Fruit fly (Drosophila melanogaster) whole organism, prepupa: ENCODE measurements around the gene alt.
A peak's percentile ranks its signal among the peaks of the same experiment; 100 is the strongest.

Experiments used
- Blimp-1 ChIP-seq: fragments of 200-800 bp; sonication (Bioruptor generic); optimal IDR thresholded peaks from 3 replicates; lab custom pipeline; 2017; ENCODE audit warnings: missing biosample characterization, missing genetic modification characterization, mild to moderate bottlenecking, moderate library complexity, missing genetic modification reagents
- CG10631 ChIP-seq: fragments of 200-800 bp; sonication (Bioruptor generic); optimal IDR thresholded peaks from 2 replicates; lab custom pipeline; 2016; ENCODE audit warnings: missing biosample characterization, missing genetic modification characterization
- CG11294 ChIP-seq: fragments of 200-800 bp; sonication (Bioruptor generic); IDR thresholded peaks from 2 replicates; pipeline ENCODE4 v1.3.6; 2022; ENCODE audit warnings: missing biosample characterization, missing genetic modification characterization
- CG15336 ChIP-seq: fragments of 200-800 bp; sonication (Bioruptor generic); IDR thresholded peaks from 2 replicates; pipeline ENCODE4 v1.3.6; 2022; ENCODE audit warnings: missing biosample characterization, missing genetic modification characterization
- CG16779 ChIP-seq: fragments of 200-800 bp; sonication (Bioruptor generic); optimal IDR thresholded peaks from 3 replicates; lab custom pipeline; 2017; ENCODE audit warnings: missing biosample characterization, mild to moderate bottlenecking, missing genetic modification characterization
- CG3032 ChIP-seq: fragments of 200-800 bp; optimal IDR thresholded peaks from 2 replicates; lab custom pipeline; 2019; ENCODE audit warnings: missing biosample characterization, mild to moderate bottlenecking, missing genetic modification characterization, moderate library complexity
- CG32006 ChIP-seq: fragments of 200-800 bp; sonication (Bioruptor generic); optimal IDR thresholded peaks from 3 replicates; lab custom pipeline; 2017; ENCODE audit warnings: missing biosample characterization, mild to moderate bottlenecking, missing genetic modification characterization
- CG34406 ChIP-seq: fragments of 200-800 bp; sonication (Bioruptor generic); optimal IDR thresholded peaks from 3 replicates; lab custom pipeline; 2016; ENCODE audit warnings: missing biosample characterization, missing genetic modification characterization
- CG3919 ChIP-seq: fragments of 200-800 bp; sonication (Bioruptor generic); optimal IDR thresholded peaks from 3 replicates; lab custom pipeline; 2016; ENCODE audit warnings: missing biosample characterization, missing genetic modification characterization
- CG4318 ChIP-seq: fragments of 200-800 bp; sonication (Bioruptor generic); optimal IDR thresholded peaks from 3 replicates; lab custom pipeline; 2017; ENCODE audit warnings: missing biosample characterization, mild to moderate bottlenecking, missing genetic modification characterization
- CG6163 ChIP-seq: fragments of 200-800 bp; sonication (Bioruptor generic); IDR thresholded peaks from 3 replicates; pipeline ENCODE4 v1.3.6; 2022; ENCODE audit warnings: missing biosample characterization, missing genetic modification characterization
- CG6276 ChIP-seq: fragments of 200-800 bp; sonication (Bioruptor generic); optimal IDR thresholded peaks from 2 replicates; lab custom pipeline; 2017; ENCODE audit warnings: missing biosample characterization, mild to moderate bottlenecking, missing genetic modification characterization
- CG6808 ChIP-seq: fragments of 200-800 bp; sonication (Bioruptor generic); optimal IDR thresholded peaks from 3 replicates; lab custom pipeline; 2017; ENCODE audit warnings: missing biosample characterization, missing genetic modification characterization, mild to moderate bottlenecking, moderate library complexity, missing genetic modification reagents
- CG6854 ChIP-seq: fragments of 200-800 bp; sonication (Bioruptor generic); optimal IDR thresholded peaks from 2 replicates; lab custom pipeline; 2017; ENCODE audit warnings: missing biosample characterization, mild to moderate bottlenecking, missing genetic modification characterization
- CG7368 ChIP-seq: fragments of 200-800 bp; sonication (Bioruptor generic); optimal IDR thresholded peaks from 3 replicates; lab custom pipeline; 2016; ENCODE audit warnings: missing biosample characterization, missing genetic modification characterization
- CG8119 ChIP-seq: fragments of 200-800 bp; sonication (Bioruptor generic); IDR thresholded peaks from 3 replicates; pipeline ENCODE4 v1.3.6; 2022; ENCODE audit warnings: missing biosample characterization, missing genetic modification characterization
- CG8319 ChIP-seq: fragments of 200-800 bp; sonication (Bioruptor generic); optimal IDR thresholded peaks from 3 replicates; lab custom pipeline; 2016; ENCODE audit warnings: missing biosample characterization, missing genetic modification characterization
- CG8632 ChIP-seq: fragments of 200-800 bp; sonication (Bioruptor generic); optimal IDR thresholded peaks from 3 replicates; lab custom pipeline; 2016; ENCODE audit warnings: missing biosample characterization, missing genetic modification characterization
- Eip75B ChIP-seq: fragments of 200-800 bp; sonication (Bioruptor generic); optimal IDR thresholded peaks from 3 replicates; lab custom pipeline; 2016; ENCODE audit warnings: missing biosample characterization, missing genetic modification characterization
- Eip78C ChIP-seq: fragments of 200-800 bp; sonication (Bioruptor generic); peaks from one replicate; lab custom pipeline; 2016; ENCODE audit warnings: missing biosample characterization, missing genetic modification characterization
- Eip93F ChIP-seq: fragments of 200-800 bp; sonication (Bioruptor generic); optimal IDR thresholded peaks from 2 replicates; lab custom pipeline; 2016; ENCODE audit warnings: missing biosample characterization, mild to moderate bottlenecking, missing genetic modification characterization
- Ets21C ChIP-seq: fragments of 200-800 bp; sonication (Bioruptor generic); optimal IDR thresholded peaks from 3 replicates; lab custom pipeline; 2016; ENCODE audit warnings: missing biosample characterization, missing genetic modification characterization
- Hr38 ChIP-seq: sonication (Bioruptor generic); optimal IDR thresholded peaks from 2 replicates; lab custom pipeline; 2016; ENCODE audit warnings: missing biosample characterization, missing genetic modification characterization
- Hr39 ChIP-seq: fragments of 200-800 bp; sonication (Bioruptor generic); optimal IDR thresholded peaks from 2 replicates; lab custom pipeline; 2016; ENCODE audit warnings: missing biosample characterization, missing genetic modification characterization
- Hr4 ChIP-seq: fragments of 200-800 bp; sonication (Bioruptor generic); optimal IDR thresholded peaks from 3 replicates; lab custom pipeline; 2016; ENCODE audit warnings: missing biosample characterization, missing genetic modification characterization
- Lpt ChIP-seq: fragments of 200-800 bp; sonication (Bioruptor generic); optimal IDR thresholded peaks from 3 replicates; lab custom pipeline; 2016; ENCODE audit warnings: missing biosample characterization, missing genetic modification characterization
- Met ChIP-seq: fragments of 200-800 bp; sonication (Bioruptor generic); optimal IDR thresholded peaks from 3 replicates; lab custom pipeline; 2016; ENCODE audit warnings: missing biosample characterization, missing genetic modification characterization
- Smox ChIP-seq: fragments of 200-800 bp; sonication (Bioruptor generic); optimal IDR thresholded peaks from 3 replicates; lab custom pipeline; 2016; ENCODE audit warnings: missing biosample characterization, missing genetic modification characterization
- Sox102F ChIP-seq: fragments of 200-800 bp; sonication (Bioruptor generic); optimal IDR thresholded peaks from 2 replicates; lab custom pipeline; 2016; ENCODE audit warnings: missing biosample characterization, mild to moderate bottlenecking, missing genetic modification characterization
- Sox14 ChIP-seq: fragments of 200-800 bp; sonication (Bioruptor generic); optimal IDR thresholded peaks from 3 replicates; lab custom pipeline; 2016; ENCODE audit warnings: missing biosample characterization, missing genetic modification characterization
- Sox15 ChIP-seq: fragments of 200-800 bp; sonication (Bioruptor generic); optimal IDR thresholded peaks from 3 replicates; lab custom pipeline; 2016; ENCODE audit warnings: missing biosample characterization, missing genetic modification characterization
- achi ChIP-seq: fragments of 200-800 bp; sonication (Bioruptor generic); optimal IDR thresholded peaks from 3 replicates; lab custom pipeline; 2016; ENCODE audit warnings: missing biosample characterization, missing genetic modification characterization
- cyc ChIP-seq: fragments of 200-800 bp; sonication (Bioruptor generic); optimal IDR thresholded peaks from 3 replicates; lab custom pipeline; 2016; ENCODE audit warnings: missing biosample characterization, missing genetic modification characterization
- dac ChIP-seq: fragments of 200-800 bp; sonication (Bioruptor generic); optimal IDR thresholded peaks from 2 replicates; lab custom pipeline; 2017; ENCODE audit warnings: missing biosample characterization, mild to moderate bottlenecking, missing genetic modification characterization
- eg ChIP-seq: fragments of 200-800 bp; sonication (Bioruptor generic); IDR thresholded peaks from 3 replicates; pipeline ENCODE4 v1.3.6; 2022; ENCODE audit warnings: missing biosample characterization, missing genetic modification characterization
- esn ChIP-seq: fragments of 200-800 bp; sonication (Bioruptor generic); optimal IDR thresholded peaks from 2 replicates; lab custom pipeline; 2016; ENCODE audit warnings: missing biosample characterization, mild to moderate bottlenecking, missing genetic modification characterization, moderate library complexity
- fd59A ChIP-seq: fragments of 200-800 bp; sonication (Bioruptor generic); optimal IDR thresholded peaks from 2 replicates; lab custom pipeline; 2017; ENCODE audit warnings: missing biosample characterization, mild to moderate bottlenecking, missing genetic modification characterization, missing genetic modification reagents
- fd85E ChIP-seq: fragments of 200-800 bp; sonication (Bioruptor generic); optimal IDR thresholded peaks from 3 replicates; lab custom pipeline; 2016; ENCODE audit warnings: missing biosample characterization, missing genetic modification characterization
- lz ChIP-seq: fragments of 200-800 bp; sonication (Bioruptor generic); optimal IDR thresholded peaks from 3 replicates; lab custom pipeline; 2016; ENCODE audit warnings: missing biosample characterization, missing genetic modification characterization
- net ChIP-seq: fragments of 200-800 bp; sonication (Bioruptor generic); optimal IDR thresholded peaks from 3 replicates; lab custom pipeline; 2016; ENCODE audit warnings: missing biosample characterization, missing genetic modification characterization
- pdm3 ChIP-seq: fragments of 200-800 bp; sonication (Bioruptor generic); optimal IDR thresholded peaks from 3 replicates; lab custom pipeline; 2016; ENCODE audit warnings: missing biosample characterization, missing genetic modification characterization
- salr ChIP-seq, 2 experiments: fragments of 200-800 bp; sonication (Bioruptor generic); optimal IDR thresholded peaks; 3 replicates each; lab custom pipeline; 2016 to 2018; ENCODE audit warnings: missing biosample characterization in 2 of 2, missing genetic modification characterization in 2 of 2, mild to moderate bottlenecking in 1 of 2
- spab ChIP-seq: fragments of 200-800 bp; sonication (Bioruptor generic); optimal IDR thresholded peaks from 2 replicates; lab custom pipeline; 2017; ENCODE audit warnings: missing biosample characterization, mild to moderate bottlenecking, missing genetic modification characterization, missing genetic modification reagents
- ss ChIP-seq, 2 experiments: fragments of 200-800 bp; sonication (Bioruptor generic); optimal IDR thresholded peaks; 2 replicates in 1 of 2; 3 replicates in 1 of 2; lab custom pipeline; 2017 to 2018; ENCODE audit warnings: mild to moderate bottlenecking in 2 of 2, missing biosample characterization in 2 of 2, missing genetic modification characterization in 2 of 2, moderate library complexity in 1 of 2
- svp ChIP-seq: fragments of 200-800 bp; sonication (Bioruptor generic); peaks from one replicate; lab custom pipeline; 2016; ENCODE audit warnings: missing biosample characterization, missing genetic modification characterization
- topi ChIP-seq: fragments of 200-800 bp; sonication (Bioruptor generic); optimal IDR thresholded peaks from 3 replicates; lab custom pipeline; 2016; ENCODE audit warnings: missing biosample characterization, missing genetic modification characterization
- vri ChIP-seq: fragments of 200-800 bp; sonication (Bioruptor generic); optimal IDR thresholded peaks from 3 replicates; lab custom pipeline; 2016; ENCODE audit warnings: missing biosample characterization, mild to moderate bottlenecking, missing genetic modification characterization

The alt gene

DNA sequence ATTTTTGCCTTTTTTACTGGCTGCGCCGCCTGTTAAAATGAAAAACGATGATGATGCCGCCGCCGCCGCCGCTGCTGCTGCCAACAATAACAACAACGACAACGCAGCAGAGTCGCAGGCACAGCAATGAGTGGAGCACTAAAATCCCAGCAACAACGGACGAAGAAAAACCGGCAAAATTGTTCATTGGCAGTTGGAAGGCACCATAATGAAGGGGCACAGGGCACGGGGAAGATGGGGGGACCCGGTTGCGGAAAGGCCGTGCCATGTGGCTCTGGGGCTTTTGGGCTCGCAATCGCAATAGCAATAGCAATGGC lies 22.2 kb upstream of the alt start:
- TF ChIP-seq CG4318 (no peak), Sox102F (GFP tag; lab: Kevin White, UChicago) (no peak), CG6808 (peak; percentile 9), CG8319 (GFP tag; lab: Kevin White, UChicago) (no peak), CG10631 (GFP tag; lab: Kevin White, UChicago) (no peak), CG6276 (GFP tag; lab: Kevin White, UChicago) (no peak), cyc (GFP tag; lab: Kevin White, UChicago) (no peak), CG6854 (peak; percentile 5), Eip93F (no peak), CG3919 (GFP tag; lab: Kevin White, UChicago) (no peak)
- TF ChIP-seq, all 60 proteins: peak for 2

dm6 chr3R:17703691-17704537 lies 21.6 kb upstream of the alt start:
- TF ChIP-seq Blimp-1 (GFP tag; lab: Kevin White, UChicago) (peak; percentile 97), CG32006 (GFP tag; lab: Kevin White, UChicago) (peak; percentile 100), esn (GFP tag; lab: Kevin White, UChicago) (peak; percentile 100), CG6163 (GFP tag; lab: Robert Waterston, UW) (peak; percentile 100), CG11294 (GFP tag; lab: Robert Waterston, UW) (peak; percentile 100), CG3919 (GFP tag; lab: Kevin White, UChicago) (peak; percentile 100), CG7368 (GFP tag; lab: Kevin White, UChicago) (peak; percentile 100), salr (GFP tag; optimal IDR thresholded peaks at IDR 0.05; lab: Kevin White, UChicago) (peak; percentile 100), Sox15 (GFP tag; lab: Kevin White, UChicago) (peak; percentile 100), CG16779 (tag; lab: Kevin White, UChicago) (peak; percentile 99), Eip93F (peak; percentile 100), topi (peak; percentile 100), CG8119 (peak; percentile 100), Lpt (peak; percentile 100), CG34406 (GFP tag; lab: Kevin White, UChicago) (peak; percentile 100), dac (peak; percentile 100), Hr4 (GFP tag; lab: Kevin White, UChicago) (peak; percentile 100), CG10631 (GFP tag; lab: Kevin White, UChicago) (peak; percentile 100), fd59A (GFP tag; lab: Kevin White, UChicago) (peak; percentile 100), eg (GFP tag; lab: Robert Waterston, UW) (peak; percentile 100), Smox (GFP tag; lab: Kevin White, UChicago) (peak; percentile 100), Eip78C (GFP tag; lab: Kevin White, UChicago) (peak; percentile 100), vri (GFP tag; lab: Kevin White, UChicago) (peak; percentile 100), CG3032 (tag; lab: Kevin White, UChicago) (peak; percentile 100), fd85E (peak; percentile 99), CG6854 (peak; percentile 99), Ets21C (peak; percentile 100), lz (GFP tag; lab: Kevin White, UChicago) (peak; percentile 100), cyc (GFP tag; lab: Kevin White, UChicago) (peak; percentile 100), Sox14 (GFP tag; lab: Kevin White, UChicago) (peak; percentile 100), net (peak; percentile 100), svp (peak; percentile 100), pdm3 (peak; percentile 100), Eip75B (peak; percentile 100), Sox102F (GFP tag; lab: Kevin White, UChicago) (peak; percentile 100), CG6808 (peak; percentile 99), CG8632 (GFP tag; lab: Kevin White, UChicago) (peak; percentile 100), Hr38 (peak; percentile 98), achi (GFP tag; lab: Kevin White, UChicago) (peak; percentile 99), CG15336 (GFP tag; lab: Robert Waterston, UW) (peak; percentile 100), CG6276 (GFP tag; lab: Kevin White, UChicago) (peak; percentile 100), Met (GFP tag; lab: Kevin White, UChicago) (peak; percentile 100), spab (GFP tag; lab: Kevin White, UChicago) (peak; percentile 100), ss (GFP tag; optimal IDR thresholded peaks at IDR 0.05; lab: Kevin White, UChicago) (peak; percentile 100), Hr39 (GFP tag; lab: Kevin White, UChicago) (peak; percentile 100)
